Fruit fly (Drosophila melanogaster): ENCODE results near the gene Crag.

Gene Crag

DNA sequence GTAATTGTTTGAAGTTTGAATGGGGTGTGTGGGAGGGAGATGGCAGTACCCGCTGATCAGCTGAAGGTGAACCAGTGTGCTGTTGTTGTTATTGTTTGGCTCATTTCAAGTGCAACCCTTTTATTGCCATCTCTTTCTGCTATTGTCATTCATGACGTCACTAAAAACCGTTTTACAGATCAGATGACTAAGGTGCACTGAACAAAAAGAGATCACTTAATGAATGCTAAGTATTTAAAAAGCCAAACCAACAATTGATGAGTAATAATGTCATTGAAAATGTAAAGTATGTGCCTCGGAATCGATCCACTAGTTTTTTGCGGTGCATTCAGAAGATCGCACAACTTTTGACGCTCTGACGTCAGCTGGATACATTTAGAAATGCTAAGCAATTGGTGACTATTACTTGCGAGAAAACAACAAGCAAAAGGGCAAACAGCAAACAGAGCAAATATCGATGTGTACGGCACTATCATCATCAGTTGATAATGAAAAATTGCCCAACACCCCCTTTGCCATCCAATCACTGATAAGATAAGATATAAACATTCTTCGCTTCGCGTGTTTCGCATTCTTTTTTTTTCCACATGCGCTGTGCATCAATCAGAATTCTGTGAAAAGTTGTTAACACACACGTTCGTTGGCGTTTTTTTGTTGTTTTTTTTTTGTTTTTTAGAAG lies 17.0 kb upstream of the Crag start (continued):
- no peak for TF ChIP-seq Camta (GFP tag; optimal IDR thresholded peaks at IDR 0.05)
- peak; percentile 81 for TF ChIP-seq CG6689 (GFP tag; IDR thresholded peaks at IDR 0.05)
- no peak for TF ChIP-seq CG17912 (GFP tag; optimal IDR thresholded peaks at IDR 0.05)
- TF ChIP-seq CG16813 (GFP tag; IDR thresholded peaks at IDR 0.05; ENCODE audit: partially characterized antibody) = no peak
- peak; percentile 9 to 40 for TF ChIP-seq Hr51 (GFP tag; optimal IDR thresholded peaks at IDR 0.05)
- no peak for TF ChIP-seq CG7271 (tag; optimal IDR thresholded peaks at IDR 0.05)
- no peak for TF ChIP-seq CG3995 (GFP tag; optimal IDR thresholded peaks at IDR 0.05)
- no peak for TF ChIP-seq CG18476 (GFP tag; optimal IDR thresholded peaks at IDR 0.05)
- TF ChIP-seq zen2 (GFP tag; IDR thresholded peaks at IDR 0.05; ENCODE audit: partially characterized antibody) = no peak
- peak; percentile 43 for TF ChIP-seq Meics (GFP tag; optimal IDR thresholded peaks at IDR 0.05)
- no peak for TF ChIP-seq sens-2 (GFP tag; IDR thresholded peaks at IDR 0.05)
- no peak for TF ChIP-seq sc (optimal IDR thresholded peaks at IDR 0.05)
- TF ChIP-seq sc (GFP tag; optimal IDR thresholded peaks at IDR 0.05) = no peak
- no peak for TF ChIP-seq cad (GFP tag; optimal IDR thresholded peaks at IDR 0.05)
- no peak for TF ChIP-seq sqz (GFP tag; optimal IDR thresholded peaks at IDR 0.05)
- no peak for TF ChIP-seq dmrt11E (tag; optimal IDR thresholded peaks at IDR 0.05)
- peak; percentile 47 for TF ChIP-seq dmrt99B (tag; optimal IDR thresholded peaks at IDR 0.05)
- TF ChIP-seq sna (GFP tag; IDR thresholded peaks at IDR 0.05; ENCODE audit: partially characterized antibody) = no peak
- no peak for TF ChIP-seq cato (GFP tag; optimal IDR thresholded peaks at IDR 0.05; ENCODE audit: borderline replicate concordance)
- TF ChIP-seq CG17328 (GFP tag; IDR thresholded peaks at IDR 0.05) = 0 out of 2 replicates have a peak, but pooled peaks have one; percentile 34
- TF ChIP-seq Dref (GFP tag; IDR thresholded peaks at IDR 0.05) = no peak
- peak; percentile 27 for TF ChIP-seq CG2712 (tag; optimal IDR thresholded peaks at IDR 0.05)
- no peak for TF ChIP-seq CG31224 (GFP tag; IDR thresholded peaks at IDR 0.05)
- TF ChIP-seq CG32772 (GFP tag; IDR thresholded peaks at IDR 0.05) = no peak
- TF ChIP-seq fd96Cb (tag; optimal IDR thresholded peaks at IDR 0.05) = no peak
- peak; percentile 39 for TF ChIP-seq ems (GFP tag; optimal IDR thresholded peaks at IDR 0.05)
- no peak for TF ChIP-seq lola (GFP tag; optimal IDR thresholded peaks at IDR 0.05)
- TF ChIP-seq CG7372 (GFP tag; IDR thresholded peaks at IDR 0.05) = no peak; the same call in 1 of the 2 replicates
- TF ChIP-seq Nf-YB (GFP tag; optimal IDR thresholded peaks at IDR 0.05) = no peak
- no peak for TF ChIP-seq Rx (GFP tag; IDR thresholded peaks at IDR 0.05)
- TF ChIP-seq CG9215 (GFP tag; IDR thresholded peaks at IDR 0.05) = no peak
- TF ChIP-seq Doc3 (GFP tag; IDR thresholded peaks at IDR 0.05; ENCODE audit: partially characterized antibody) = no peak
- no peak for TF ChIP-seq Elba2 (GFP tag; optimal IDR thresholded peaks at IDR 0.05)
- no peak for TF ChIP-seq kah (GFP tag; optimal IDR thresholded peaks at IDR 0.05)
- TF ChIP-seq trh (GFP tag; optimal IDR thresholded peaks at IDR 0.05) = no peak
- TF ChIP-seq pnt (GFP tag; optimal IDR thresholded peaks at IDR 0.05) = no peak
- TF ChIP-seq Spps (tag; optimal IDR thresholded peaks at IDR 0.05) = no peak
- no peak for TF ChIP-seq unc-4 (GFP tag; IDR thresholded peaks at IDR 0.05; ENCODE audit: partially characterized antibody)
- no peak for TF ChIP-seq CG11085 (GFP tag; IDR thresholded peaks at IDR 0.05)
- no peak for TF ChIP-seq dan (GFP tag; IDR thresholded peaks at IDR 0.05)
- TF ChIP-seq ab (GFP tag; optimal IDR thresholded peaks at IDR 0.05) = no peak
- 0 out of 3 replicates have a peak, but pooled peaks have one; percentile 18 for TF ChIP-seq otp (GFP tag; IDR thresholded peaks at IDR 0.05)
- peak; percentile 14 for TF ChIP-seq Bteb2 (GFP tag; optimal IDR thresholded peaks at IDR 0.05)
- peak; percentile 41 for TF ChIP-seq CG8924 (tag; optimal IDR thresholded peaks at IDR 0.05)
- no peak for TF ChIP-seq nerfin-1 (tag; optimal IDR thresholded peaks at IDR 0.05)
- peak; percentile 88 for TF ChIP-seq Med (GFP tag)
- peak in 1 of 2 experiments; percentile 8 for TF ChIP-seq bsh (GFP tag; optimal IDR thresholded peaks at IDR 0.05)

All from whole organism, embryonic.